Fruit fly (Drosophila melanogaster) whole organism, embryonic: ENCODE results near the gene U2af50.

Experiments used
- Bgb ChIP-seq: fragments of 200-800 bp; sonication (Bioruptor generic); IDR thresholded peaks from 2 replicates; pipeline ENCODE4 v1.3.6; 2022; ENCODE audit warnings: missing biosample characterization, missing genetic modification characterization; ENCODE audit not compliant: partially characterized antibody
- C15 ChIP-seq: fragments of 200-800 bp; sonication (Bioruptor generic); IDR thresholded peaks from 3 replicates; pipeline ENCODE4 v1.3.6; 2022; ENCODE audit warnings: missing biosample characterization, missing genetic modification characterization
- CG10147 ChIP-seq: fragments of 200-800 bp; sonication (Bioruptor generic); optimal IDR thresholded peaks from 2 replicates; lab custom pipeline; 2019; ENCODE audit warnings: missing biosample characterization, mild to moderate bottlenecking, missing genetic modification characterization, moderate library complexity
- CG10654 ChIP-seq: fragments of 200-800 bp; sonication (Bioruptor generic); optimal IDR thresholded peaks from 2 replicates; lab custom pipeline; 2016; ENCODE audit warnings: missing biosample characterization, missing genetic modification characterization
- CG11695 ChIP-seq: fragments of 200-800 bp; sonication (Bioruptor generic); IDR thresholded peaks from 3 replicates; pipeline ENCODE4 v1.3.6; 2022; ENCODE audit warnings: missing biosample characterization, missing genetic modification characterization
- CG12104 ChIP-seq: fragments of 200-800 bp; sonication (Bioruptor generic); optimal IDR thresholded peaks from 3 replicates; lab custom pipeline; 2016; ENCODE audit warnings: missing biosample characterization, missing genetic modification characterization
- CG1233 ChIP-seq: fragments of 200-800 bp; sonication (Bioruptor generic); optimal IDR thresholded peaks from 4 replicates; lab custom pipeline; 2018; ENCODE audit warnings: missing biosample characterization, mild to moderate bottlenecking, missing genetic modification characterization
- CG12744 ChIP-seq: fragments of 200-800 bp; sonication (Bioruptor generic); optimal IDR thresholded peaks from 2 replicates; lab custom pipeline; 2016; ENCODE audit warnings: missing biosample characterization, missing genetic modification characterization
- CG14014 ChIP-seq: fragments of 200-800 bp; sonication (Bioruptor generic); IDR thresholded peaks from 2 replicates; pipeline ENCODE4 v1.3.6; 2022; ENCODE audit warnings: missing biosample characterization, missing genetic modification characterization
- CG14710 ChIP-seq: fragments of 200-800 bp; sonication (Bioruptor generic); optimal IDR thresholded peaks from 3 replicates; lab custom pipeline; 2019; ENCODE audit warnings: missing biosample characterization, mild to moderate bottlenecking, missing genetic modification characterization, moderate library complexity
- CG15601 ChIP-seq: fragments of 200-800 bp; sonication (Bioruptor generic); optimal IDR thresholded peaks from 3 replicates; lab custom pipeline; 2019; ENCODE audit warnings: missing biosample characterization, mild to moderate bottlenecking, missing genetic modification characterization, moderate library complexity
- CG16863 ChIP-seq: fragments of 200-800 bp; sonication (Bioruptor generic); optimal IDR thresholded peaks from 3 replicates; lab custom pipeline; 2016; ENCODE audit warnings: missing biosample characterization, missing genetic modification characterization
- CG18619 ChIP-seq: fragments of 200-800 bp; sonication (Bioruptor generic); optimal IDR thresholded peaks from 3 replicates; lab custom pipeline; 2017; ENCODE audit warnings: missing biosample characterization, mild to moderate bottlenecking, missing genetic modification characterization
- CG30431 ChIP-seq: fragments of 200-800 bp; sonication (Bioruptor generic); optimal IDR thresholded peaks from 2 replicates; lab custom pipeline; 2017; ENCODE audit warnings: missing biosample characterization, missing genetic modification characterization
- CG3163 ChIP-seq: fragments of 200-800 bp; sonication (Bioruptor generic); optimal IDR thresholded peaks from 3 replicates; lab custom pipeline; 2016; ENCODE audit warnings: missing biosample characterization, missing genetic modification characterization
- CG32772 ChIP-seq: fragments of 200-800 bp; sonication (Bioruptor generic); IDR thresholded peaks from 2 replicates; pipeline ENCODE4 v1.3.6; 2022; ENCODE audit warnings: missing biosample characterization, missing genetic modification characterization
- CG7839 ChIP-seq: fragments of 200-800 bp; sonication (Bioruptor generic); optimal IDR thresholded peaks from 3 replicates; lab custom pipeline; 2018; ENCODE audit warnings: missing biosample characterization, mild to moderate bottlenecking, missing genetic modification characterization, moderate library complexity
- CG9215 ChIP-seq: fragments of 200-800 bp; sonication (Bioruptor generic); IDR thresholded peaks from 2 replicates; pipeline ENCODE4 v1.3.6; 2022; ENCODE audit warnings: missing biosample characterization, missing genetic modification characterization
- CG9609 ChIP-seq: fragments of 200-800 bp; sonication (Bioruptor generic); optimal IDR thresholded peaks from 3 replicates; lab custom pipeline; 2016; ENCODE audit warnings: missing biosample characterization, missing genetic modification characterization
- CG9797 ChIP-seq: fragments of 200-800 bp; sonication (Bioruptor generic); optimal IDR thresholded peaks from 3 replicates; lab custom pipeline; 2018; ENCODE audit warnings: missing biosample characterization, mild to moderate bottlenecking, missing genetic modification characterization
- CTCF ChIP-seq: fragments of 200-800 bp; sonication (Bioruptor generic); optimal IDR thresholded peaks from 2 replicates; lab custom pipeline; 2017; ENCODE audit warnings: missing biosample characterization, mild to moderate bottlenecking, missing genetic modification characterization, moderate library complexity
- CkIIα-i1 ChIP-seq: fragments of 200-800 bp; sonication (Bioruptor generic); IDR thresholded peaks from 2 replicates; pipeline ENCODE4 v1.3.6; 2022; ENCODE audit warnings: missing biosample characterization, missing genetic modification characterization
- Dll ChIP-seq: fragments of 200-800 bp; sonication (Bioruptor generic); IDR thresholded peaks from 4 replicates; pipeline ENCODE4 v1.3.6; 2022; ENCODE audit warnings: missing biosample characterization, missing genetic modification characterization; ENCODE audit not compliant: partially characterized antibody
- Dref ChIP-seq: fragments of 200-800 bp; sonication (Bioruptor generic); IDR thresholded peaks from 2 replicates; pipeline ENCODE4 v1.3.6; 2022; ENCODE audit warnings: missing biosample characterization, missing genetic modification characterization
- H2.0 ChIP-seq: fragments of 200-800 bp; sonication (Bioruptor generic); IDR thresholded peaks from 2 replicates; pipeline ENCODE4 v1.3.6; 2022; ENCODE audit warnings: missing biosample characterization, missing genetic modification characterization
- Hmr ChIP-seq: fragments of 200-800 bp; sonication (Bioruptor generic); optimal IDR thresholded peaks from 3 replicates; lab custom pipeline; 2017; ENCODE audit warnings: mild to moderate bottlenecking, missing biosample characterization, missing genetic modification reagents, missing genetic modification characterization
- Hr78 ChIP-seq, 2 experiments: fragments of 200-800 bp in 1 of 2; fragments of >200 bp in 1 of 2; sonication (Bioruptor generic) in 1 of 2; optimal IDR thresholded peaks; 2 replicates each; lab custom pipeline; 2017 to 2019; ENCODE audit warnings: missing biosample characterization in 2 of 2, missing genetic modification characterization in 2 of 2, mild to moderate bottlenecking in 1 of 2, moderate library complexity in 1 of 2
- MBD-R2 ChIP-seq: fragments of 200-800 bp; sonication (Bioruptor generic); IDR thresholded peaks from 2 replicates; pipeline ENCODE4 v1.3.6; 2022; ENCODE audit warnings: missing biosample characterization, missing genetic modification characterization
- MTF-1 ChIP-seq: fragments of 200-800 bp; sonication (Bioruptor generic); optimal IDR thresholded peaks from 2 replicates; lab custom pipeline; 2018; ENCODE audit warnings: missing biosample characterization, mild to moderate bottlenecking, missing genetic modification characterization, borderline replicate concordance
- Oli ChIP-seq: fragments of 200-800 bp; sonication (Bioruptor generic); optimal IDR thresholded peaks from 2 replicates; lab custom pipeline; 2018; ENCODE audit warnings: missing biosample characterization, mild to moderate bottlenecking, missing genetic modification characterization, moderate library complexity
- TFAM ChIP-seq: fragments of 200-800 bp; sonication (Bioruptor generic); optimal IDR thresholded peaks from 2 replicates; lab custom pipeline; 2017; ENCODE audit warnings: missing biosample characterization, missing genetic modification characterization, inconsistent platforms
- caup ChIP-seq: fragments of 200-800 bp; sonication (Bioruptor generic); optimal IDR thresholded peaks from 3 replicates; lab custom pipeline; 2017; ENCODE audit warnings: missing biosample characterization, mild to moderate bottlenecking, missing genetic modification characterization, moderate library complexity; ENCODE audit not compliant: severe bottlenecking
- dati ChIP-seq: fragments of 200-800 bp; sonication (Bioruptor generic); IDR thresholded peaks from 2 replicates; pipeline ENCODE4 v1.3.6; 2022; ENCODE audit warnings: missing biosample characterization, missing genetic modification characterization
- disco-r ChIP-seq: fragments of 200-800 bp; sonication (Bioruptor generic); optimal IDR thresholded peaks from 2 replicates; lab custom pipeline; 2016; ENCODE audit warnings: missing biosample characterization, missing genetic modification characterization
- dmrt99B ChIP-seq: fragments of 200-800 bp; sonication (Bioruptor generic); optimal IDR thresholded peaks from 2 replicates; lab custom pipeline; 2018; ENCODE audit warnings: missing biosample characterization, mild to moderate bottlenecking, missing genetic modification characterization, moderate library complexity
- eyg ChIP-seq: fragments of 200-800 bp; sonication (Bioruptor generic); optimal IDR thresholded peaks from 3 replicates; lab custom pipeline; 2016; ENCODE audit warnings: missing biosample characterization, missing genetic modification characterization
- gt ChIP-seq: fragments of 200-800 bp; sonication (Bioruptor generic); IDR thresholded peaks from 2 replicates; pipeline ENCODE4 v1.3.6; 2022; ENCODE audit warnings: missing biosample characterization, missing genetic modification characterization
- inv ChIP-seq: fragments of 200-800 bp; sonication (Bioruptor generic); IDR thresholded peaks from 2 replicates; pipeline ENCODE4 v1.3.6; 2022; ENCODE audit warnings: missing biosample characterization, missing genetic modification characterization; ENCODE audit not compliant: partially characterized antibody
- lmd ChIP-seq: fragments of 200-800 bp; sonication (Bioruptor generic); IDR thresholded peaks from 2 replicates; pipeline ENCODE4 v1.3.6; 2022; ENCODE audit warnings: missing biosample characterization, missing genetic modification characterization
- nom ChIP-seq: fragments of 200-800 bp; sonication (Bioruptor generic); optimal IDR thresholded peaks from 2 replicates; lab custom pipeline; 2017; ENCODE audit warnings: missing biosample characterization, missing genetic modification characterization, mild to moderate bottlenecking, moderate library complexity, missing genetic modification reagents
- onecut ChIP-seq: fragments of 200-800 bp; sonication (Bioruptor generic); IDR thresholded peaks from 2 replicates; pipeline ENCODE4 v1.3.6; 2022; ENCODE audit warnings: missing biosample characterization, missing genetic modification characterization
- pan ChIP-seq, 4 experiments: fragments of >200 bp in 3 of 4; fragments of 200-800 bp in 1 of 4; sonication (Bioruptor generic) in 1 of 4; optimal IDR thresholded peaks in 3 of 4; IDR thresholded peaks in 1 of 4; 2 replicates each; pipeline versions ENCODE4 v1.3.6 to Lab custom; 2017 to 2022; ENCODE audit warnings: missing biosample characterization in 2 of 4, missing genetic modification characterization in 2 of 4, mixed read lengths in 1 of 4
- sc ChIP-seq, 3 experiments: fragments of >200 bp in 2 of 3; fragments of 200-800 bp in 1 of 3; sonication (Bioruptor generic) in 1 of 3; optimal IDR thresholded peaks; 2 replicates in 2 of 3; 3 replicates in 1 of 3; lab custom pipeline; 2017; ENCODE audit warnings: mild to moderate bottlenecking in 1 of 3, missing biosample characterization in 1 of 3, missing genetic modification characterization in 1 of 3, missing genetic modification reagents in 1 of 3
- tin ChIP-seq: fragments of 200-800 bp; sonication (Bioruptor generic); optimal IDR thresholded peaks from 3 replicates; lab custom pipeline; 2016; ENCODE audit warnings: missing biosample characterization, missing genetic modification characterization
- tll ChIP-seq, 2 experiments: fragments of 200-800 bp in 1 of 2; fragments of >200 bp in 1 of 2; sonication (Bioruptor generic) in 1 of 2; optimal IDR thresholded peaks; 2 replicates each; lab custom pipeline; 2017 to 2019; ENCODE audit warnings: missing biosample characterization in 2 of 2, missing genetic modification characterization in 2 of 2, mild to moderate bottlenecking in 1 of 2, moderate library complexity in 1 of 2
- toy ChIP-seq: fragments of 200-800 bp; sonication (Bioruptor generic); IDR thresholded peaks from 2 replicates; pipeline ENCODE4 v1.3.6; 2022; ENCODE audit warnings: missing biosample characterization, missing genetic modification characterization
- vvl ChIP-seq: fragments of 200-800 bp; sonication (Bioruptor generic); IDR thresholded peaks from 2 replicates; pipeline ENCODE4 v1.3.6; 2022; ENCODE audit warnings: missing biosample characterization, missing genetic modification characterization
- wdn ChIP-seq: fragments of 200-800 bp; sonication (Bioruptor generic); IDR thresholded peaks from 2 replicates; pipeline ENCODE4 v1.3.6; 2022; ENCODE audit warnings: missing biosample characterization, missing genetic modification characterization
- zf30C ChIP-seq: fragments of 200-800 bp; sonication (Bioruptor generic); optimal IDR thresholded peaks from 3 replicates; lab custom pipeline; 2018; ENCODE audit warnings: missing biosample characterization, mild to moderate bottlenecking, missing genetic modification characterization

The U2af50 gene

DNA sequence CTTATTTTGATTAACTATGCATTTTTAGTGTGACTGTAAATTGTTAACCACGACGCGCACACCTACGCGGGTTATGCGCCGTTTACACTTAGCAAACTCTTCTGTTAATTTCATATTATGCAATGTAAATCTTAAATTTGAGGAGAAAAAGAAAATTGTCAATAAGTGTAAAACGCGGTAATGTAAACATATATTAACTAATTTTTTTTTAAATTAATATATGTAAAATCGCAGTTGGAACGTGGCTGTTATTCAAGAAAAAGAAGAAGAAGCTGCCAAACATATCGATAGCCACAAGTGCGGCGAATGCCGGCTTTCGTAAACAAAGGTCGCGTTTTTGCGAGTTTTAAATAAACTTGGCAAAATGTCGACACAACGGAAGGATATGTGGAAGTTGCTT lies 32.6 kb upstream of the U2af50 start, which contains the start of the genes TH1 and mei-41 (continued):
- TF ChIP-seq CG3163 (GFP tag; lab: Kevin White, UChicago), result no peak
- no peak for TF ChIP-seq eyg
- TF ChIP-seq CG16863 (GFP tag; lab: Kevin White, UChicago), result peak; percentile 40
- TF ChIP-seq CG30431 (GFP tag; lab: Kevin White, UChicago), result peak; percentile 88
- TF ChIP-seq CG9609 (GFP tag; lab: Kevin White, UChicago), result peak; percentile 43
- no peak for TF ChIP-seq sc (optimal IDR thresholded peaks at IDR 0.05; lab: Kevin White, UChicago)
- peak; percentile 74 for TF ChIP-seq sc (GFP tag; optimal IDR thresholded peaks at IDR 0.05; lab: Kevin White, UChicago)
- no peak for TF ChIP-seq TFAM
- peak; percentile 85 for TF ChIP-seq CG15601 (tag; lab: Kevin White, UChicago)
- peak in 1 of 2 experiments; percentile 56 for TF ChIP-seq tll (GFP tag; optimal IDR thresholded peaks at IDR 0.05; lab: Kevin White, UChicago)
- TF ChIP-seq CG14710 (tag; lab: Kevin White, UChicago), result peak; percentile 94
- no peak for TF ChIP-seq disco-r (GFP tag; lab: Kevin White, UChicago)
- no peak for TF ChIP-seq Hmr (GFP tag; lab: Kevin White, UChicago)
- TF ChIP-seq H2.0, result peak; percentile 94
- no peak for TF ChIP-seq nom
- peak; percentile 43; the same call in 1 of the 2 replicates for TF ChIP-seq Bgb (GFP tag; lab: Robert Waterston, UW)
- peak; percentile 58; the same call in 3 of the 4 replicates for TF ChIP-seq Dll
- peak; percentile 19 for TF ChIP-seq MTF-1
- TF ChIP-seq CG18619 (GFP tag; lab: Kevin White, UChicago), result peak; percentile 83
- TF ChIP-seq dmrt99B (tag; lab: Kevin White, UChicago), result peak; percentile 93
- TF ChIP-seq C15 (GFP tag; lab: Robert Waterston, UW), result peak; percentile 78; the same call in 1 of the 3 replicates
- TF ChIP-seq lmd (GFP tag; lab: Robert Waterston, UW), result peak; percentile 96
- peak; percentile 90 for TF ChIP-seq gt
- no peak for TF ChIP-seq pan (optimal IDR thresholded peaks at IDR 0.05; lab: Kevin White, UChicago)
- TF ChIP-seq pan (GFP tag; optimal IDR thresholded peaks at IDR 0.05 in 1 of 2, IDR thresholded peaks at IDR 0.05 in 1 of 2), result peak in 1 of 2 experiments; percentile 96
- TF ChIP-seq CG12744 (GFP tag; lab: Kevin White, UChicago), result no peak
- no peak for TF ChIP-seq CG10147
- peak; percentile 76 for TF ChIP-seq onecut (GFP tag; lab: Robert Waterston, UW)
- TF ChIP-seq CG32772 (GFP tag; lab: Robert Waterston, UW), result peak; percentile 96
- TF ChIP-seq wdn (GFP tag; lab: Robert Waterston, UW), result peak; percentile 89
- TF ChIP-seq CTCF (GFP tag; lab: Kevin White, UChicago), result peak; percentile 6
- peak; percentile 75 for TF ChIP-seq CG1233
- TF ChIP-seq CG7839 (tag; lab: Kevin White, UChicago), result peak; percentile 96
- TF ChIP-seq Oli (tag; lab: Kevin White, UChicago), result peak; percentile 88
- TF ChIP-seq CG11695 (GFP tag; lab: Robert Waterston, UW), result peak; percentile 92
- TF ChIP-seq Hr78 (GFP tag; optimal IDR thresholded peaks at IDR 0.05; lab: Kevin White, UChicago), result no peak
- no peak for TF ChIP-seq caup (GFP tag; lab: Kevin White, UChicago)
- TF ChIP-seq MBD-R2 (GFP tag; lab: Robert Waterston, UW), result peak; percentile 95
- TF ChIP-seq toy, result peak; percentile 85
- no peak for TF ChIP-seq zf30C (GFP tag; lab: Kevin White, UChicago)
- TF ChIP-seq CG10654 (GFP tag; lab: Kevin White, UChicago), result peak; percentile 85
- TF ChIP-seq CG12104 (GFP tag; lab: Kevin White, UChicago), result peak; percentile 81
- TF ChIP-seq Dref (GFP tag; lab: Robert Waterston, UW), result peak; percentile 70
- peak; percentile 78 for TF ChIP-seq CG9797 (GFP tag; lab: Kevin White, UChicago)
- peak; percentile 90 for TF ChIP-seq dati (GFP tag; lab: Robert Waterston, UW)
- TF ChIP-seq CG9215 (GFP tag; lab: Robert Waterston, UW), result peak; percentile 94
- TF ChIP-seq CG14014 (GFP tag; lab: Robert Waterston, UW), result peak; percentile 96
- TF ChIP-seq CkIIα-i1, result peak; percentile 73
- peak; percentile 97 for TF ChIP-seq vvl (GFP tag; lab: Robert Waterston, UW)
- TF ChIP-seq tin, result peak; percentile 84
- TF ChIP-seq inv (GFP tag; lab: Robert Waterston, UW), result 0 out of 2 replicates have a peak, but pooled peaks have one; percentile 22
